Worm (Caenorhabditis elegans) whole organism, mixed stage, embryonic: ENCODE data around the gene Y66D12A.7.

Source experiments
- ceh-43 ChIP-seq: fragments of 200-800 bp; sonication (Bioruptor generic); optimal IDR thresholded peaks from 2 replicates; lab custom pipeline; 2018; ENCODE audit warnings: mild to moderate bottlenecking, missing genetic modification characterization, moderate library complexity, missing compliant biosample characterization
- elt-1 ChIP-seq: sonication (generic microtip); optimal IDR thresholded peaks from 2 replicates; lab custom pipeline; 2017; ENCODE audit warnings: missing genetic modification characterization, mild to moderate bottlenecking, missing compliant biosample characterization, antibody characterized with exemption, moderate library complexity, borderline replicate concordance; ENCODE audit not compliant: insufficient read depth
- elt-3 ChIP-seq: fragments of 150-350 bp; optimal IDR thresholded peaks from 2 replicates; lab custom pipeline; 2014; ENCODE audit warnings: missing biosample characterization, missing genetic modification characterization
- lin-13 ChIP-seq: fragments of 150-350 bp; optimal IDR thresholded peaks from 2 replicates; lab custom pipeline; 2014; ENCODE audit warnings: missing biosample characterization, missing genetic modification characterization
- lsy-2 ChIP-seq: fragments of 150-350 bp; optimal IDR thresholded peaks from 2 replicates; lab custom pipeline; 2014; ENCODE audit warnings: missing biosample characterization, missing genetic modification characterization
- mab-5 ChIP-seq: fragments of 150-350 bp; optimal IDR thresholded peaks from 2 replicates; lab custom pipeline; 2014; ENCODE audit warnings: missing biosample characterization, missing genetic modification characterization
- snpc-4 ChIP-seq: fragments of 150-350 bp; optimal IDR thresholded peaks from 2 replicates; lab custom pipeline; 2014; ENCODE audit warnings: missing biosample characterization, missing genetic modification characterization

DNA sequence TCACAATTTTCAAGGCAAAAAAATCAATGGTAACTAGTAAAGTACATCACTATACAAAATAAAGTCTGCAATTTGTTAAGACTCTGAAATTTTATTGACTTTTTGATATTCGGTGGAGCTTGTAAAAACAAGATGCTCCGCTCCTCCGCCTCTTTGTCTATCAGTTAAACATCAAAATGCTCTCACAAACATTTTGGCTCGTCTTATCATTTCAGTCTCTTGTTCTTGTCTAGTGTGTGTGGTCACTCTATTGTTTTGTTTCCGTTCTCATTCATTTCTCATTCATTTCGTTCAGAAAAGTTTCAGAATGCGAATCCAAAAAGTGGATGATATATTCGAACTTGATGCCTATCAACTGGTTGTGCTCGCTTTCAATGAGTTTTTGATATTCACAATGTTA, 32.2 kb downstream of the Y66D12A.7 start, which contains the start of gene Y66D12A.13:
- TF ChIP-seq elt-3 (tag; lab: Kevin White, UChicago) = no peak
- no peak for TF ChIP-seq ceh-43 (GFP tag; lab: Kevin White, UChicago)
- TF ChIP-seq elt-1 (tag; lab: Kevin White, UChicago) = no peak
- TF ChIP-seq mab-5 (tag; lab: Kevin White, UChicago) = no peak
- TF ChIP-seq lsy-2 (tag; lab: Kevin White, UChicago) = no peak
- no peak for TF ChIP-seq snpc-4 (tag; lab: Kevin White, UChicago)
- TF ChIP-seq lin-13 = no peak
